Worm (Caenorhabditis elegans) whole organism, L2 larva: ENCODE measurements around the gene F16B12.1.

ENCODE experiments used
- R02D3.7 ChIP-seq: fragments of 150-350 bp; optimal IDR thresholded peaks from 2 replicates; lab custom pipeline; 2014; ENCODE audit warnings: missing biosample characterization, missing genetic modification characterization
- egl-27 ChIP-seq: sonication (generic microtip); optimal IDR thresholded peaks from 3 replicates; lab custom pipeline; 2017; ENCODE audit warnings: missing biosample characterization, missing genetic modification reagents, missing genetic modification characterization
- lin-11 ChIP-seq: fragments of 150-350 bp; sonication (generic microtip); optimal IDR thresholded peaks from 2 replicates; lab custom pipeline; 2014; ENCODE audit warnings: missing biosample characterization, missing genetic modification characterization, inconsistent platforms, mixed read lengths
- nhr-21 ChIP-seq: fragments of 150-350 bp; optimal IDR thresholded peaks from 2 replicates; lab custom pipeline; 2014; ENCODE audit warnings: missing biosample characterization, missing genetic modification characterization
- nhr-237 ChIP-seq: fragments of 150-350 bp; optimal IDR thresholded peaks from 2 replicates; lab custom pipeline; 2014; ENCODE audit warnings: missing biosample characterization, missing genetic modification characterization
- skn-1 ChIP-seq: sonication (generic microtip); optimal IDR thresholded peaks from 2 replicates; lab custom pipeline; 2017; ENCODE audit warnings: missing biosample characterization, missing genetic modification characterization
- sma-3 ChIP-seq: sonication (generic microtip); optimal IDR thresholded peaks from 2 replicates; lab custom pipeline; 2016; ENCODE audit warnings: missing genetic modification reagents, missing genetic modification characterization, missing compliant biosample characterization
- unc-62 ChIP-seq: fragments of 150-350 bp; optimal IDR thresholded peaks from 2 replicates; lab custom pipeline; 2014; ENCODE audit warnings: missing biosample characterization, missing genetic modification reagents, missing genetic modification characterization
- ztf-11 ChIP-seq: sonication (generic microtip); optimal IDR thresholded peaks from 2 replicates; lab custom pipeline; 2017; ENCODE audit warnings: missing biosample characterization, missing genetic modification characterization

- no peak for TF ChIP-seq unc-62
- TF ChIP-seq ztf-11 = no peak
- TF ChIP-seq R02D3.7 (tag; lab: Kevin White, UChicago) = no peak
- TF ChIP-seq egl-27 (tag; lab: Kevin White, UChicago) = no peak
- TF ChIP-seq sma-3 = no peak
- TF ChIP-seq nhr-237 = no peak
- no peak for TF ChIP-seq nhr-21 (tag; lab: Kevin White, UChicago)
- TF ChIP-seq lin-11 (tag; lab: Kevin White, UChicago) = no peak
- no peak for TF ChIP-seq skn-1 (tag; lab: Kevin White, UChicago)
Observed at ce11 chrX:14055715-14056114, 29.6 kb upstream of the F16B12.1 start.
